Worm (Caenorhabditis elegans): ENCODE results near the gene srg-26.

DNA sequence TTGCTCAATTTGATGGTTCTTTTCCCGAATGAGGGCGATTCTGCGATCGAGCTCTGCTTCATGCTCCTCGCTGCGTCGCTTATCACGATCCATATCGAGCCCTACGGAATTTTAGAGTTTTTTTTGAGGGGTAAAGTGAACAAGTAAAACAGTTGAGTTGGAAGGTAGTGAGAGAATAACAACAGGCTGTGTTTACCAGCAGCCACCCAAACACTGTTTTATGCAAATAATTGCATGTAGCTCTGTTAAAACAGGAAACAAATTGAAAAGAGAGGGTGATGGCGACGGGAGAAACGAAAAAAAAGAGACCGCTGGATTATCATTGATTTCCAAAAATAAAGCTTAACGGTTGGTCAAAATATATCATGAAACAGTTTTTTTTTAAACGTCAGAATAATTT, 2.8 kb upstream of the srg-26 start, which contains the start of gene C10G8.8:
- TF ChIP-seq lin-39 (tag; optimal IDR thresholded peaks at IDR 0.05) (no peak), lin-13 (GFP tag; optimal IDR thresholded peaks at IDR 0.05) (no peak)
